Fruit fly (Drosophila melanogaster): Measurements from ENCODE around the gene Atg3.

The Atg3 gene

DNA sequence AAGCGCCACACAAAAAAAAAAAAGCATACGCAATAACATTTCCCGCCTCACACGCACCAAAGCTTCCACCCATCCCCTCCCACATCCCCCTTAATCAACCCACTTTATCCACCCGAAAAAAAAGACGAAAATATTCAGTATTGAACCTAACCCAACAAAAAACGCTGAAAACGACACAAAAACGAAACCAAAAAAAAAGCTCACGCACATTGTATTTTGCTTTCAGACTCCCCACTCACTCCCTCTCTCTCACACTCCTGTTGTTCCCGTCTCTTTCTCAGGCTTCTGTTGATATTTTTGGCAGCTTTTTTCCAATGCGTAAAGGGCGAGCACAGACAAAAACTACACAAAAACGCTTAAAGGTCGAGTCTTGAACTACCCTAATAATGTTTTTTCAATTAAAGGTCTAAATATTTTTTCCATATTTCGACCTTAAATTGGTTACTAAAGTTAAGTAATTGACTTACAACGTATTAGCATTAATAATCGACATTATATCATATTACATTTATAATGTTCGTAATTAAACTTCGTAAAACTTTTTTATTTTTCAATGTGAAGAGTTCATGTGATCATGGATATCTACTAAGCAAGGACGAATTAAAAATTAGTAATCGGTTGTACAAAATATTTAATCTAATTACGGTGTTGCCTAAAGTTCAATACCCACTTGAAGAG, 38.1 kb downstream of the Atg3 start (continued):
- TF ChIP-seq CG10654 (GFP tag; optimal IDR thresholded peaks at IDR 0.05) (peak; percentile 27), ham (GFP tag; IDR thresholded peaks at IDR 0.05) (no peak), exex (tag; optimal IDR thresholded peaks at IDR 0.05) (peak; percentile 19), gce (GFP tag; IDR thresholded peaks at IDR 0.05) (peak; percentile 22; the same call in 1 of the 3 replicates), gcm2 (GFP tag; optimal IDR thresholded peaks at IDR 0.05) (no peak), Dad (GFP tag; optimal IDR thresholded peaks at IDR 0.05) (peak; percentile 41), CG10267 (tag; optimal IDR thresholded peaks at IDR 0.05) (peak; percentile 46), CG12155 (GFP tag; optimal IDR thresholded peaks at IDR 0.05) (peak; percentile 23), CG17802 (tag; optimal IDR thresholded peaks at IDR 0.05) (no peak), cato (GFP tag; optimal IDR thresholded peaks at IDR 0.05; ENCODE audit: borderline replicate concordance) (peak; percentile 57), CG4282 (GFP tag; optimal IDR thresholded peaks at IDR 0.05) (no peak), D19A (tag; optimal IDR thresholded peaks at IDR 0.05) (peak; percentile 97), CG17359 (tag; optimal IDR thresholded peaks at IDR 0.05) (peak; percentile 78), HLHmδ (GFP tag; optimal IDR thresholded peaks at IDR 0.05) (no peak), CG8765 (GFP tag; IDR thresholded peaks at IDR 0.05) (no peak), CG32767 (GFP tag; IDR thresholded peaks at IDR 0.05) (peak; percentile 64), D19B (GFP tag; optimal IDR thresholded peaks at IDR 0.05) (peak; percentile 44), CG11456 (GFP tag; IDR thresholded peaks at IDR 0.05) (no peak), chinmo (GFP tag; IDR thresholded peaks at IDR 0.05; ENCODE audit: partially characterized antibody) (peak; percentile 97), CG6854 (GFP tag; optimal IDR thresholded peaks at IDR 0.05) (peak; percentile 73), vvl (GFP tag; IDR thresholded peaks at IDR 0.05) (no peak; the same call in none of the 2 replicates), CG9727 (GFP tag; optimal IDR thresholded peaks at IDR 0.05) (peak; percentile 49), H15 (GFP tag; IDR thresholded peaks at IDR 0.05) (0 out of 3 replicates have a peak, but pooled peaks have one; percentile 36), lov (optimal IDR thresholded peaks at IDR 0.05) (no peak), lov (GFP tag; IDR thresholded peaks at IDR 0.05) (no peak), usp (GFP tag; optimal IDR thresholded peaks at IDR 0.05) (no peak), CG32772 (GFP tag; IDR thresholded peaks at IDR 0.05) (peak; percentile 81), Neu2 (GFP tag; optimal IDR thresholded peaks at IDR 0.05; ENCODE audit: borderline replicate concordance) (no peak), odd (GFP tag; optimal IDR thresholded peaks at IDR 0.05) (peak; percentile 63), CG2889 (GFP tag; IDR thresholded peaks at IDR 0.05) (no peak), gt (GFP tag; IDR thresholded peaks at IDR 0.05) (no peak), lbe (GFP tag; optimal IDR thresholded peaks at IDR 0.05) (no peak), dmrt99B (tag; optimal IDR thresholded peaks at IDR 0.05) (peak; percentile 89), chn (GFP tag; optimal IDR thresholded peaks at IDR 0.05) (no peak), CG2129 (GFP tag; IDR thresholded peaks at IDR 0.05; ENCODE audit: partially characterized antibody) (no peak), Opbp (GFP tag; IDR thresholded peaks at IDR 0.05; ENCODE audit: partially characterized antibody) (no peak; the same call in 2 of the 3 replicates), vfl (GFP tag; optimal IDR thresholded peaks at IDR 0.05) (peak; percentile 8), CG7372 (GFP tag; IDR thresholded peaks at IDR 0.05) (no peak), CG10209 (GFP tag; optimal IDR thresholded peaks at IDR 0.05) (peak; percentile 60), CrebB (tag; optimal IDR thresholded peaks at IDR 0.05) (peak; percentile 10), zf30C (GFP tag; optimal IDR thresholded peaks at IDR 0.05) (no peak), CG14014 (GFP tag; IDR thresholded peaks at IDR 0.05) (no peak), Vsx1 (GFP tag; optimal IDR thresholded peaks at IDR 0.05) (no peak), Poxn (GFP tag; IDR thresholded peaks at IDR 0.05) (no peak), cwo (GFP tag; optimal IDR thresholded peaks at IDR 0.05) (peak; percentile 43), tap (tag; optimal IDR thresholded peaks at IDR 0.05) (peak; percentile 65), wor (GFP tag; IDR thresholded peaks at IDR 0.05) (peak; percentile 56), wdn (GFP tag; IDR thresholded peaks at IDR 0.05) (no peak), CTCF (GFP tag; optimal IDR thresholded peaks at IDR 0.05) (peak; percentile 29), wek (GFP tag; optimal IDR thresholded peaks at IDR 0.05) (no peak), CG8478 (optimal IDR thresholded peaks at IDR 0.05) (no peak), fru (optimal IDR thresholded peaks at IDR 0.05) (no peak)

Measured in whole organism, embryonic.